Fruit fly (Drosophila melanogaster) whole organism, wandering third instar larva: ENCODE measurements around the gene Ir67c.

ENCODE experiments used
- Vsx2 ChIP-seq: fragments of 200-300, 225-300 bp; sonication (Bioruptor generic); optimal IDR thresholded peaks from 2 replicates; lab custom pipeline; 2018; ENCODE audit warnings: missing biosample characterization, missing genetic modification characterization; ENCODE audit not compliant: partially characterized antibody
- brk ChIP-seq: fragments of 200-800 bp; sonication (Bioruptor generic); optimal IDR thresholded peaks from 2 replicates; lab custom pipeline; 2016; ENCODE audit warnings: missing biosample characterization, mild to moderate bottlenecking, missing genetic modification characterization
- fru ChIP-seq: fragments of 200-800 bp; sonication (Bioruptor generic); optimal IDR thresholded peaks from 3 replicates; lab custom pipeline; 2016; ENCODE audit warnings: missing biosample characterization, mild to moderate bottlenecking, missing genetic modification characterization
- lola ChIP-seq: fragments of >200 bp; optimal IDR thresholded peaks from 2 replicates; lab custom pipeline; 2017; ENCODE audit warnings: missing biosample characterization, missing genetic modification characterization

dm6 chr3L:10428746-10429145, 5.2 kb downstream of the Ir67c start:
- no peak for TF ChIP-seq fru
- TF ChIP-seq lola (GFP tag; lab: Kevin White, UChicago), result no peak
- TF ChIP-seq Vsx2 (GFP tag; lab: Kevin White, UChicago), result no peak
- TF ChIP-seq brk (GFP tag; lab: Kevin White, UChicago), result no peak
